Fruit fly (Drosophila melanogaster) S2 (cell line): ENCODE measurements around the gene Pos.

Source experiments
- CG8478 ChIP-seq: fragments of >200 bp; optimal IDR thresholded peaks from 2 replicates; lab custom pipeline; 2018
- CTCF ChIP-seq, 2 experiments: fragments of >200 bp; optimal IDR thresholded peaks; 2 replicates each; lab custom pipeline; 2018

dm6 chr3R:32052504-32052815 is 14.3 kb downstream of the Pos start:
- no peak for TF ChIP-seq CG8478 (lab: Kevin White, UChicago)
- no peak for TF ChIP-seq CTCF (optimal IDR thresholded peaks at IDR 0.05; lab: Kevin White, UChicago)
